Fruit fly (Drosophila melanogaster) whole organism, wandering third instar larva: Measurements from ENCODE around the gene Dus1.

Source experiments
- Abd-B ChIP-seq: fragments of >200 bp; optimal IDR thresholded peaks from 2 replicates; lab custom pipeline; 2017; ENCODE audit warnings: missing biosample characterization, missing genetic modification characterization
- CG32264 ChIP-seq: fragments of 200-800 bp; sonication (Bioruptor generic); optimal IDR thresholded peaks from 2 replicates; lab custom pipeline; 2016; ENCODE audit warnings: missing biosample characterization, missing genetic modification characterization
- CG9705 ChIP-seq: fragments of 200-800 bp; sonication (Bioruptor generic); optimal IDR thresholded peaks from 2 replicates; lab custom pipeline; 2018; ENCODE audit warnings: missing biosample characterization, mild to moderate bottlenecking, missing genetic modification characterization
- CrebA ChIP-seq: fragments of 200-800 bp; sonication (Bioruptor generic); optimal IDR thresholded peaks from 2 replicates; lab custom pipeline; 2016; ENCODE audit warnings: missing biosample characterization, mild to moderate bottlenecking, missing genetic modification characterization, borderline replicate concordance
- Dfd ChIP-seq: fragments of >200 bp; optimal IDR thresholded peaks from 2 replicates; lab custom pipeline; 2017; ENCODE audit warnings: missing biosample characterization, missing genetic modification characterization
- Dif ChIP-seq: fragments of 200-275, 200-300 bp; sonication (Bioruptor generic); optimal IDR thresholded peaks from 2 replicates; lab custom pipeline; 2018; ENCODE audit warnings: missing biosample characterization, missing genetic modification characterization; ENCODE audit not compliant: partially characterized antibody
- GATAd ChIP-seq: sonication (Bioruptor generic); optimal IDR thresholded peaks from 2 replicates; lab custom pipeline; 2016; ENCODE audit warnings: missing biosample characterization, missing genetic modification characterization
- HLH106 ChIP-seq: fragments of 200-800 bp; optimal IDR thresholded peaks from 3 replicates; lab custom pipeline; 2019; ENCODE audit warnings: missing biosample characterization, mild to moderate bottlenecking, missing genetic modification characterization, moderate library complexity
- Hnf4 ChIP-seq: fragments of 200-800 bp; sonication (Bioruptor generic); optimal IDR thresholded peaks from 2 replicates; lab custom pipeline; 2016; ENCODE audit warnings: missing biosample characterization, mild to moderate bottlenecking, missing genetic modification characterization
- Hr78 ChIP-seq: fragments of >200 bp; optimal IDR thresholded peaks from 2 replicates; lab custom pipeline; 2017; ENCODE audit warnings: missing biosample characterization, missing genetic modification characterization
- Hr83 ChIP-seq: fragments of 200-300 bp; sonication (Bioruptor generic); optimal IDR thresholded peaks from 2 replicates; lab custom pipeline; 2016; ENCODE audit warnings: missing biosample characterization, mild to moderate bottlenecking, missing genetic modification characterization, moderate library complexity; ENCODE audit not compliant: poor library complexity, severe bottlenecking
- Jra ChIP-seq: sonication (Bioruptor generic); optimal IDR thresholded peaks from 2 replicates; lab custom pipeline; 2016; ENCODE audit warnings: missing biosample characterization, missing genetic modification characterization
- Mio ChIP-seq: sonication (Bioruptor generic); optimal IDR thresholded peaks from 2 replicates; lab custom pipeline; 2016; ENCODE audit warnings: missing biosample characterization, missing genetic modification characterization
- Myc ChIP-seq: fragments of >200 bp; optimal IDR thresholded peaks from 2 replicates; lab custom pipeline; 2017
- OdsH ChIP-seq: fragments of 200-800 bp; sonication (Bioruptor generic); optimal IDR thresholded peaks from 2 replicates; lab custom pipeline; 2016; ENCODE audit warnings: missing biosample characterization, mild to moderate bottlenecking, missing genetic modification characterization
- Rel ChIP-seq, 2 experiments: fragments of 200-800 bp; sonication (Bioruptor generic) in 1 of 2; optimal IDR thresholded peaks; 2 replicates in 1 of 2; 3 replicates in 1 of 2; lab custom pipeline; 2016 to 2019; ENCODE audit warnings: mild to moderate bottlenecking in 2 of 2, missing biosample characterization in 2 of 2, missing genetic modification characterization in 2 of 2, moderate library complexity in 1 of 2
- Sp1 ChIP-seq: fragments of 200-800 bp; sonication (Bioruptor generic); optimal IDR thresholded peaks from 3 replicates; lab custom pipeline; 2019; ENCODE audit warnings: missing biosample characterization, mild to moderate bottlenecking, missing genetic modification characterization, moderate library complexity
- Vsx2 ChIP-seq: fragments of 200-300, 225-300 bp; sonication (Bioruptor generic); optimal IDR thresholded peaks from 2 replicates; lab custom pipeline; 2018; ENCODE audit warnings: missing biosample characterization, missing genetic modification characterization; ENCODE audit not compliant: partially characterized antibody
- br ChIP-seq: fragments of 200-800 bp; sonication (Bioruptor generic); optimal IDR thresholded peaks from 2 replicates; lab custom pipeline; 2016; ENCODE audit warnings: missing biosample characterization, missing genetic modification characterization
- dl ChIP-seq, 2 experiments: fragments of 175-275, 200-275 bp in 1 of 2; fragments of 200-275 bp in 1 of 2; sonication (Bioruptor generic); optimal IDR thresholded peaks; lab custom pipeline; 2018; ENCODE audit warnings: mild to moderate bottlenecking in 2 of 2, missing biosample characterization in 2 of 2, missing genetic modification characterization in 2 of 2, moderate library complexity in 2 of 2; ENCODE audit not compliant: partially characterized antibody in 2 of 2, insufficient read depth in 1 of 2
- dmrt93B ChIP-seq: fragments of 200-800 bp; sonication (Bioruptor generic); optimal IDR thresholded peaks from 2 replicates; lab custom pipeline; 2018; ENCODE audit warnings: missing biosample characterization, mild to moderate bottlenecking, missing genetic modification characterization
- dsf ChIP-seq: sonication (Bioruptor generic); optimal IDR thresholded peaks from 2 replicates; lab custom pipeline; 2016; ENCODE audit warnings: missing biosample characterization, missing genetic modification characterization, borderline replicate concordance
- ey ChIP-seq: fragments of 200-800 bp; sonication (Bioruptor generic); optimal IDR thresholded peaks from 2 replicates; lab custom pipeline; 2016; ENCODE audit warnings: missing biosample characterization, missing genetic modification characterization
- foxo ChIP-seq, 2 experiments: fragments of 200-800 bp; sonication (Bioruptor generic); optimal IDR thresholded peaks; 2 replicates in 1 of 2; 3 replicates in 1 of 2; lab custom pipeline; 2016 to 2017; ENCODE audit warnings: missing biosample characterization in 2 of 2, missing genetic modification characterization in 2 of 2
- fru ChIP-seq: fragments of 200-800 bp; sonication (Bioruptor generic); optimal IDR thresholded peaks from 3 replicates; lab custom pipeline; 2016; ENCODE audit warnings: missing biosample characterization, mild to moderate bottlenecking, missing genetic modification characterization
- h ChIP-seq: fragments of 200-800 bp; sonication (Bioruptor generic); optimal IDR thresholded peaks from 3 replicates; lab custom pipeline; 2016; ENCODE audit warnings: missing biosample characterization, mild to moderate bottlenecking, missing genetic modification characterization
- jim ChIP-seq: fragments of 175-275, 200-325 bp; sonication (Bioruptor generic); optimal IDR thresholded peaks from 2 replicates; lab custom pipeline; 2016; ENCODE audit warnings: missing biosample characterization, mild to moderate bottlenecking, missing genetic modification characterization
- pan ChIP-seq: fragments of >200 bp; optimal IDR thresholded peaks from 2 replicates; lab custom pipeline; 2017
- psq ChIP-seq: fragments of 200-800 bp; sonication (Bioruptor generic); optimal IDR thresholded peaks from 3 replicates; lab custom pipeline; 2017; ENCODE audit warnings: missing biosample characterization, mild to moderate bottlenecking, missing genetic modification characterization, moderate library complexity
- rgr ChIP-seq: fragments of 200-800 bp; sonication (Bioruptor generic); optimal IDR thresholded peaks from 3 replicates; lab custom pipeline; 2016; ENCODE audit warnings: missing biosample characterization, mild to moderate bottlenecking, missing genetic modification characterization
- sage ChIP-seq: fragments of 200-800 bp; sonication (Bioruptor generic); optimal IDR thresholded peaks from 2 replicates; lab custom pipeline; 2016; ENCODE audit warnings: missing biosample characterization, mild to moderate bottlenecking, missing genetic modification characterization
- sv ChIP-seq: fragments of 200-800 bp; sonication (Bioruptor generic); optimal IDR thresholded peaks from 3 replicates; lab custom pipeline; 2016; ENCODE audit warnings: missing biosample characterization, missing genetic modification characterization
- tai ChIP-seq: sonication (Bioruptor generic); optimal IDR thresholded peaks from 2 replicates; lab custom pipeline; 2016; ENCODE audit warnings: missing biosample characterization, missing genetic modification characterization
- usp ChIP-seq: fragments of >200 bp; optimal IDR thresholded peaks from 2 replicates; lab custom pipeline; 2017; ENCODE audit warnings: missing biosample characterization, missing genetic modification characterization
- woc ChIP-seq: sonication (Bioruptor generic); optimal IDR thresholded peaks from 2 replicates; lab custom pipeline; 2016; ENCODE audit warnings: missing biosample characterization, mild to moderate bottlenecking, missing genetic modification characterization

Gene Dus1

dm6 chr2L:294452-295362, 23.2 kb upstream of the Dus1 start, which contains the start of the genes U2af38 and Stip1:
Gene U2af38, minus strand, starts transcription at chr2L:294681.
Gene Stip1, plus strand, starts transcription at chr2L:295122.
- TF ChIP-seq dmrt93B (GFP tag; lab: Kevin White, UChicago): no peak
- peak; percentile 6 for TF ChIP-seq sv (GFP tag; lab: Kevin White, UChicago)
- no peak for TF ChIP-seq Hnf4 (GFP tag; lab: Kevin White, UChicago)
- TF ChIP-seq pan (lab: Kevin White, UChicago): no peak
- TF ChIP-seq psq (GFP tag; lab: Kevin White, UChicago): no peak
- no peak for TF ChIP-seq dsf (GFP tag; lab: Kevin White, UChicago)
- TF ChIP-seq HLH106: peak; percentile 14
- TF ChIP-seq Hr83 (GFP tag; lab: Kevin White, UChicago): peak; percentile 29
- peak; percentile 36 for TF ChIP-seq rgr (GFP tag; lab: Kevin White, UChicago)
- no peak for TF ChIP-seq foxo (GFP tag; optimal IDR thresholded peaks at IDR 0.05; lab: Kevin White, UChicago)
- no peak for TF ChIP-seq OdsH (GFP tag; lab: Kevin White, UChicago)
- no peak for TF ChIP-seq CrebA
- peak; percentile 28 for TF ChIP-seq Sp1 (GFP tag; lab: Kevin White, UChicago)
- no peak for TF ChIP-seq Rel (GFP tag; optimal IDR thresholded peaks at IDR 0.05; lab: Kevin White, UChicago)
- no peak for TF ChIP-seq Rel (tag; optimal IDR thresholded peaks at IDR 0.05; lab: Kevin White, UChicago)
- TF ChIP-seq Dif: no peak

- TF ChIP-seq Mio (GFP tag; lab: Kevin White, UChicago): no peak
- TF ChIP-seq Rel (GFP tag; optimal IDR thresholded peaks at IDR 0.05; lab: Kevin White, UChicago): no peak
- TF ChIP-seq Rel (tag; optimal IDR thresholded peaks at IDR 0.05; lab: Kevin White, UChicago): no peak
- no peak for TF ChIP-seq woc (GFP tag; lab: Kevin White, UChicago)
Observed at dm6 chr2L:292301-292700, 20.8 kb upstream of the Dus1 start, which contains the start of gene CG11562. Gene CG11562, plus strand, starts transcription at chr2L:292419.

dm6 chr2L:291657-292056, 20.1 kb upstream of the Dus1 start, which contains the start of gene CG3625:
Gene CG3625, minus strand, starts transcription at chr2L:291795.
- TF ChIP-seq Hr83 (GFP tag; lab: Kevin White, UChicago) (no peak), dl (GFP tag; optimal IDR thresholded peaks at IDR 0.05; lab: Kevin White, UChicago; ENCODE audit: insufficient read depth in 1 of 2, partially characterized antibody in 2 of 2) (no peak), pan (lab: Kevin White, UChicago) (no peak), Mio (GFP tag; lab: Kevin White, UChicago) (no peak), br (no peak), Jra (GFP tag; lab: Kevin White, UChicago) (no peak), Rel (GFP tag; optimal IDR thresholded peaks at IDR 0.05; lab: Kevin White, UChicago) (no peak), Rel (tag; optimal IDR thresholded peaks at IDR 0.05; lab: Kevin White, UChicago) (no peak), rgr (GFP tag; lab: Kevin White, UChicago) (no peak), dmrt93B (GFP tag; lab: Kevin White, UChicago) (no peak), dsf (GFP tag; lab: Kevin White, UChicago) (no peak), foxo (GFP tag; optimal IDR thresholded peaks at IDR 0.05; lab: Kevin White, UChicago) (no peak), GATAd (GFP tag; lab: Kevin White, UChicago) (no peak), jim (no peak), woc (GFP tag; lab: Kevin White, UChicago) (no peak), Dfd (GFP tag; lab: Kevin White, UChicago) (no peak)

dm6 chr2L:290949-291348, 19.4 kb upstream of the Dus1 start:
- TF ChIP-seq fru (GFP tag; lab: Kevin White, UChicago): no peak
- TF ChIP-seq h (GFP tag; lab: Kevin White, UChicago): no peak
- no peak for TF ChIP-seq CrebA
- no peak for TF ChIP-seq pan (lab: Kevin White, UChicago)
- TF ChIP-seq sv (GFP tag; lab: Kevin White, UChicago): no peak
- TF ChIP-seq sage (GFP tag; lab: Kevin White, UChicago): no peak
- TF ChIP-seq Mio (GFP tag; lab: Kevin White, UChicago): no peak

dm6 chr2L:290373-290772, 18.8 kb upstream of the Dus1 start:
- TF ChIP-seq usp (GFP tag; lab: Kevin White, UChicago): no peak
- no peak for TF ChIP-seq Sp1 (GFP tag; lab: Kevin White, UChicago)
- no peak for TF ChIP-seq HLH106
- no peak for TF ChIP-seq Vsx2 (GFP tag; lab: Kevin White, UChicago)
- no peak for TF ChIP-seq Hnf4 (GFP tag; lab: Kevin White, UChicago)
- TF ChIP-seq dl (GFP tag; optimal IDR thresholded peaks at IDR 0.05; lab: Kevin White, UChicago; ENCODE audit: insufficient read depth in 1 of 2, partially characterized antibody in 2 of 2): no peak
- no peak for TF ChIP-seq tai (GFP tag; lab: Kevin White, UChicago)
- TF ChIP-seq ey (GFP tag; lab: Kevin White, UChicago): no peak
- no peak for TF ChIP-seq sage (GFP tag; lab: Kevin White, UChicago)
- no peak for TF ChIP-seq Hr83 (GFP tag; lab: Kevin White, UChicago)
- no peak for TF ChIP-seq CG9705 (GFP tag; lab: Kevin White, UChicago)
- TF ChIP-seq h (GFP tag; lab: Kevin White, UChicago): no peak
- TF ChIP-seq Abd-B (GFP tag; lab: Kevin White, UChicago): no peak
- TF ChIP-seq Myc (lab: Kevin White, UChicago): no peak
- TF ChIP-seq CG32264 (GFP tag; lab: Kevin White, UChicago): no peak
- no peak for TF ChIP-seq Hr78
- no peak for TF ChIP-seq psq (GFP tag; lab: Kevin White, UChicago)
- TF ChIP-seq dmrt93B (GFP tag; lab: Kevin White, UChicago): no peak
- TF ChIP-seq GATAd (GFP tag; lab: Kevin White, UChicago): no peak
